Fruit fly (Drosophila melanogaster): ENCODE measurements around the gene CG15330.

dm6 chrX:7979202-7979601, 23.3 kb downstream of the CG15330 start:
- TF ChIP-seq insv (optimal IDR thresholded peaks at IDR 0.05) (no peak), Myc (optimal IDR thresholded peaks at IDR 0.05) (no peak), psq (optimal IDR thresholded peaks at IDR 0.05) (no peak)

Measured in Kc167 (cell line).